Fruit fly (Drosophila melanogaster) whole organism, embryonic: ENCODE data around the gene CG31467.

Experiments used
- Abd-B ChIP-seq: fragments of 200-800 bp; sonication (Bioruptor generic); optimal IDR thresholded peaks from 2 replicates; lab custom pipeline; 2018; ENCODE audit warnings: missing biosample characterization, mild to moderate bottlenecking, missing genetic modification characterization, moderate library complexity
- B-H2 ChIP-seq: fragments of 200-800 bp; sonication (Bioruptor generic); optimal IDR thresholded peaks from 2 replicates; lab custom pipeline; 2018; ENCODE audit warnings: missing biosample characterization, mild to moderate bottlenecking, missing genetic modification characterization
- CG1024 ChIP-seq: fragments of 200-800 bp; sonication (Bioruptor generic); IDR thresholded peaks from 2 replicates; pipeline ENCODE4 v1.3.6; 2022; ENCODE audit warnings: missing biosample characterization, missing genetic modification characterization
- CG11247 ChIP-seq: fragments of 200-800 bp; sonication (Bioruptor generic); IDR thresholded peaks from 2 replicates; pipeline ENCODE4 v1.3.6; 2022; ENCODE audit warnings: missing biosample characterization, missing genetic modification characterization
- CG14710 ChIP-seq: fragments of 200-800 bp; sonication (Bioruptor generic); optimal IDR thresholded peaks from 3 replicates; lab custom pipeline; 2019; ENCODE audit warnings: missing biosample characterization, mild to moderate bottlenecking, missing genetic modification characterization, moderate library complexity
- CG17328 ChIP-seq: fragments of 200-800 bp; sonication (Bioruptor generic); IDR thresholded peaks from 2 replicates; pipeline ENCODE4 v1.3.6; 2022; ENCODE audit warnings: missing biosample characterization, missing genetic modification characterization
- CG17568 ChIP-seq: fragments of 200-800 bp; sonication (Bioruptor generic); optimal IDR thresholded peaks from 2 replicates; lab custom pipeline; 2018; ENCODE audit warnings: missing biosample characterization, mild to moderate bottlenecking, missing genetic modification characterization, moderate library complexity
- CG18262 ChIP-seq: fragments of 200-800 bp; optimal IDR thresholded peaks from 3 replicates; lab custom pipeline; 2019; ENCODE audit warnings: missing biosample characterization, mild to moderate bottlenecking, missing genetic modification characterization, moderate library complexity
- CG2889 ChIP-seq: fragments of 200-800 bp; sonication (Bioruptor generic); IDR thresholded peaks from 3 replicates; pipeline ENCODE4 v1.3.6; 2022; ENCODE audit warnings: missing biosample characterization, missing genetic modification characterization
- CG31365 ChIP-seq: fragments of 200-800 bp; sonication (Bioruptor generic); optimal IDR thresholded peaks from 2 replicates; lab custom pipeline; 2018; ENCODE audit warnings: missing biosample characterization, mild to moderate bottlenecking, missing genetic modification characterization
- CG32532 ChIP-seq: fragments of 200-800 bp; sonication (Bioruptor generic); IDR thresholded peaks from 2 replicates; pipeline ENCODE4 v1.3.6; 2022; ENCODE audit warnings: missing biosample characterization, missing genetic modification characterization
- CG3281 ChIP-seq: fragments of 200-800 bp; sonication (Bioruptor generic); optimal IDR thresholded peaks from 3 replicates; lab custom pipeline; 2017; ENCODE audit warnings: missing biosample characterization, mild to moderate bottlenecking, missing genetic modification characterization
- CG4360 ChIP-seq: fragments of 200-800 bp; sonication (Bioruptor generic); IDR thresholded peaks from 2 replicates; pipeline ENCODE4 v1.3.6; 2022; ENCODE audit warnings: missing biosample characterization, missing genetic modification characterization
- CG4424 ChIP-seq: fragments of 200-800 bp; sonication (Bioruptor generic); optimal IDR thresholded peaks from 3 replicates; lab custom pipeline; 2016; ENCODE audit warnings: missing biosample characterization, missing genetic modification characterization
- CG6689 ChIP-seq: fragments of 200-800 bp; sonication (Bioruptor generic); IDR thresholded peaks from 2 replicates; pipeline ENCODE4 v1.3.6; 2022; ENCODE audit warnings: missing biosample characterization, missing genetic modification characterization
- CG8290 ChIP-seq, 3 experiments: fragments of 200-800 bp; sonication (Bioruptor generic); optimal IDR thresholded peaks; 2 replicates each; lab custom pipeline; 2016 to 2019; ENCODE audit warnings: missing biosample characterization in 3 of 3, missing genetic modification characterization in 3 of 3, mild to moderate bottlenecking in 2 of 3, moderate library complexity in 1 of 3
- CG8765 ChIP-seq: fragments of 200-800 bp; sonication (Bioruptor generic); IDR thresholded peaks from 2 replicates; pipeline ENCODE4 v1.3.6; 2022; ENCODE audit warnings: missing biosample characterization, missing genetic modification characterization
- CG9932 ChIP-seq: fragments of 200-800 bp; sonication (Bioruptor generic); IDR thresholded peaks from 2 replicates; pipeline ENCODE4 v1.3.6; 2022; ENCODE audit warnings: missing biosample characterization, missing genetic modification characterization
- Hmx ChIP-seq: fragments of 200-800 bp; sonication (Bioruptor generic); optimal IDR thresholded peaks from 2 replicates; lab custom pipeline; 2016; ENCODE audit warnings: missing biosample characterization, missing genetic modification characterization
- Hr78 ChIP-seq, 2 experiments: fragments of 200-800 bp in 1 of 2; fragments of >200 bp in 1 of 2; sonication (Bioruptor generic) in 1 of 2; optimal IDR thresholded peaks; 2 replicates each; lab custom pipeline; 2017 to 2019; ENCODE audit warnings: missing biosample characterization in 2 of 2, missing genetic modification characterization in 2 of 2, mild to moderate bottlenecking in 1 of 2, moderate library complexity in 1 of 2
- Kr ChIP-seq: fragments of 200-800 bp; sonication (Bioruptor generic); optimal IDR thresholded peaks from 2 replicates; lab custom pipeline; 2017; ENCODE audit warnings: missing biosample characterization, mild to moderate bottlenecking, missing genetic modification characterization
- NC2α ChIP-seq: fragments of 200-800 bp; sonication (Bioruptor generic); optimal IDR thresholded peaks from 2 replicates; lab custom pipeline; 2016; ENCODE audit warnings: missing biosample characterization, missing genetic modification characterization
- Nf-YC ChIP-seq: fragments of 200-800 bp; optimal IDR thresholded peaks from 3 replicates; lab custom pipeline; 2019; ENCODE audit warnings: missing biosample characterization, mild to moderate bottlenecking, missing genetic modification characterization, moderate library complexity
- Ptx1 ChIP-seq: fragments of 200-800 bp; sonication (Bioruptor generic); IDR thresholded peaks from 2 replicates; pipeline ENCODE4 v1.3.6; 2022; ENCODE audit warnings: missing biosample characterization, missing genetic modification characterization
- Rx ChIP-seq: fragments of 200-800 bp; sonication (Bioruptor generic); IDR thresholded peaks from 2 replicates; pipeline ENCODE4 v1.3.6; 2022; ENCODE audit warnings: missing biosample characterization, missing genetic modification characterization
- Sox102F ChIP-seq: fragments of 200-800 bp; sonication (Bioruptor generic); optimal IDR thresholded peaks from 2 replicates; lab custom pipeline; 2018; ENCODE audit warnings: missing biosample characterization, mild to moderate bottlenecking, missing genetic modification characterization, moderate library complexity
- Usf ChIP-seq: fragments of 200-800 bp; sonication (Bioruptor generic); optimal IDR thresholded peaks from 2 replicates; lab custom pipeline; 2017; ENCODE audit warnings: missing genotype, missing biosample characterization, missing genetic modification characterization
- btn ChIP-seq: fragments of 200-800 bp; sonication (Bioruptor generic); optimal IDR thresholded peaks from 2 replicates; lab custom pipeline; 2016; ENCODE audit warnings: missing biosample characterization, missing genetic modification characterization
- crol ChIP-seq: fragments of 200-800 bp; sonication (Bioruptor generic); IDR thresholded peaks from 2 replicates; pipeline ENCODE4 v1.3.6; 2022; ENCODE audit warnings: missing biosample characterization, missing genetic modification characterization
- en ChIP-seq: fragments of 200-800 bp; sonication (Bioruptor generic); optimal IDR thresholded peaks from 2 replicates; lab custom pipeline; 2016; ENCODE audit warnings: missing biosample characterization, missing genetic modification characterization
- esg ChIP-seq: fragments of 200-800 bp; sonication (Bioruptor generic); conservative IDR thresholded peaks from 2 replicates; pipeline ENCODE4 v1.3.6; 2022; ENCODE audit warnings: missing biosample characterization, missing genetic modification characterization
- gro ChIP-seq: fragments of 200-800 bp; sonication (Bioruptor generic); optimal IDR thresholded peaks from 2 replicates; lab custom pipeline; 2016; ENCODE audit warnings: missing biosample characterization, missing genetic modification characterization
- gsb-n ChIP-seq: fragments of 200-800 bp; sonication (Bioruptor generic); optimal IDR thresholded peaks from 3 replicates; lab custom pipeline; 2018; ENCODE audit warnings: missing biosample characterization, mild to moderate bottlenecking, missing genetic modification characterization
- inv ChIP-seq: fragments of 200-800 bp; sonication (Bioruptor generic); IDR thresholded peaks from 2 replicates; pipeline ENCODE4 v1.3.6; 2022; ENCODE audit warnings: missing biosample characterization, missing genetic modification characterization; ENCODE audit not compliant: partially characterized antibody
- jumu ChIP-seq: fragments of 200-800 bp; sonication (Bioruptor generic); optimal IDR thresholded peaks from 3 replicates; lab custom pipeline; 2016; ENCODE audit warnings: missing biosample characterization, missing genetic modification characterization
- ken ChIP-seq: fragments of 200-800 bp; sonication (Bioruptor generic); IDR thresholded peaks from 3 replicates; pipeline ENCODE4 v1.3.6; 2022; ENCODE audit warnings: missing biosample characterization, missing genetic modification characterization
- lbe ChIP-seq: fragments of 200-800 bp; sonication (Bioruptor generic); optimal IDR thresholded peaks from 2 replicates; lab custom pipeline; 2016; ENCODE audit warnings: missing biosample characterization, mild to moderate bottlenecking, missing genetic modification characterization
- lmd ChIP-seq: fragments of 200-800 bp; sonication (Bioruptor generic); IDR thresholded peaks from 2 replicates; pipeline ENCODE4 v1.3.6; 2022; ENCODE audit warnings: missing biosample characterization, missing genetic modification characterization
- nerfin-2 ChIP-seq: fragments of 200-800 bp; sonication (Bioruptor generic); IDR thresholded peaks from 2 replicates; pipeline ENCODE4 v1.3.6; 2022; ENCODE audit warnings: missing biosample characterization, missing genetic modification characterization; ENCODE audit not compliant: partially characterized antibody
- pan ChIP-seq, 4 experiments: fragments of >200 bp in 3 of 4; fragments of 200-800 bp in 1 of 4; sonication (Bioruptor generic) in 1 of 4; optimal IDR thresholded peaks in 3 of 4; IDR thresholded peaks in 1 of 4; 2 replicates each; pipeline versions ENCODE4 v1.3.6 to Lab custom; 2017 to 2022; ENCODE audit warnings: missing biosample characterization in 2 of 4, missing genetic modification characterization in 2 of 4, mixed read lengths in 1 of 4
- pros ChIP-seq: fragments of 200-800 bp; sonication (Bioruptor generic); optimal IDR thresholded peaks from 3 replicates; lab custom pipeline; 2019; ENCODE audit warnings: missing biosample characterization, mild to moderate bottlenecking, missing genetic modification characterization, moderate library complexity
- scrt ChIP-seq: fragments of 200-800 bp; sonication (Bioruptor generic); optimal IDR thresholded peaks from 2 replicates; lab custom pipeline; 2018; ENCODE audit warnings: missing biosample characterization, mild to moderate bottlenecking, missing genetic modification characterization, moderate library complexity
- sens ChIP-seq: fragments of 200-800 bp; sonication (Bioruptor generic); peaks from one replicate; lab custom pipeline; 2016; ENCODE audit warnings: missing biosample characterization, missing genetic modification characterization
- sima ChIP-seq: fragments of 200-800 bp; sonication (Bioruptor generic); optimal IDR thresholded peaks from 2 replicates; lab custom pipeline; 2016; ENCODE audit warnings: missing biosample characterization, missing genetic modification characterization
- sna ChIP-seq: fragments of 200-800 bp; sonication (Bioruptor generic); IDR thresholded peaks from 2 replicates; pipeline ENCODE4 v1.3.6; 2022; ENCODE audit warnings: missing biosample characterization, missing genetic modification characterization; ENCODE audit not compliant: partially characterized antibody
- tin ChIP-seq: fragments of 200-800 bp; sonication (Bioruptor generic); optimal IDR thresholded peaks from 3 replicates; lab custom pipeline; 2016; ENCODE audit warnings: missing biosample characterization, missing genetic modification characterization
- twi ChIP-seq: fragments of 200-800 bp; optimal IDR thresholded peaks from 2 replicates; lab custom pipeline; 2019; ENCODE audit warnings: missing biosample characterization, mild to moderate bottlenecking, missing genetic modification characterization, moderate library complexity
- tx ChIP-seq: fragments of 200-800 bp; sonication (Bioruptor generic); optimal IDR thresholded peaks from 2 replicates; lab custom pipeline; 2016; ENCODE audit warnings: missing biosample characterization, missing genetic modification characterization
- unpg ChIP-seq: fragments of 200-800 bp; sonication (Bioruptor generic); optimal IDR thresholded peaks from 3 replicates; lab custom pipeline; 2018; ENCODE audit warnings: missing biosample characterization, mild to moderate bottlenecking, missing genetic modification characterization, moderate library complexity

CG31467 gene

dm6 chr3R:10677245-10677902, 29.3 kb downstream of the CG31467 start, which contains the start of gene CG6465 (continued):
- TF ChIP-seq inv (GFP tag; lab: Robert Waterston, UW) (peak; percentile 7; the same call in 1 of the 2 replicates), CG1024 (GFP tag; lab: Robert Waterston, UW) (no peak), sima (GFP tag; lab: Kevin White, UChicago) (no peak), sens (GFP tag; lab: Kevin White, UChicago) (peak; percentile 79), Rx (no peak), gro (GFP tag; lab: Kevin White, UChicago) (peak; percentile 52), CG8290 (GFP tag; optimal IDR thresholded peaks at IDR 0.05; lab: Kevin White, UChicago) (peak; percentile 39), CG8290 (tag; optimal IDR thresholded peaks at IDR 0.05; lab: Kevin White, UChicago) (peak; percentile 56 to 76), CG17328 (no peak), Hmx (no peak), Abd-B (peak; percentile 57), lbe (GFP tag; lab: Kevin White, UChicago) (no peak), btn (no peak), tx (GFP tag; lab: Kevin White, UChicago) (no peak), CG32532 (0 out of 2 replicates have a peak, but pooled peaks have one; percentile 21), Hr78 (GFP tag; optimal IDR thresholded peaks at IDR 0.05; lab: Kevin White, UChicago) (peak in 1 of 2 experiments; percentile 51), nerfin-2 (no peak), CG8765 (GFP tag; lab: Robert Waterston, UW) (no peak), CG11247 (GFP tag; lab: Robert Waterston, UW) (no peak), Kr (GFP tag; lab: Kevin White, UChicago) (no peak), en (no peak), unpg (GFP tag; lab: Kevin White, UChicago) (peak; percentile 11), CG17568 (no peak), jumu (GFP tag; lab: Kevin White, UChicago) (no peak), Sox102F (GFP tag; lab: Kevin White, UChicago) (no peak), twi (tag; lab: Kevin White, UChicago) (no peak), scrt (GFP tag; lab: Kevin White, UChicago) (no peak), ken (GFP tag; lab: Robert Waterston, UW) (no peak), Usf (GFP tag; lab: Kevin White, UChicago) (no peak), CG2889 (no peak), pan (optimal IDR thresholded peaks at IDR 0.05; lab: Kevin White, UChicago) (no peak), pan (GFP tag; optimal IDR thresholded peaks at IDR 0.05 in 1 of 2, IDR thresholded peaks at IDR 0.05 in 1 of 2) (peak in 1 of 2 experiments; percentile 18), lmd (GFP tag; lab: Robert Waterston, UW) (peak; percentile 17; the same call in 1 of the 2 replicates), CG14710 (tag; lab: Kevin White, UChicago) (peak; percentile 4), sna (no peak), CG4360 (GFP tag; lab: Robert Waterston, UW) (no peak), Nf-YC (peak; percentile 45), CG9932 (GFP tag; lab: Robert Waterston, UW) (no peak), CG31365 (tag; lab: Kevin White, UChicago) (peak; percentile 100), Ptx1 (GFP tag; lab: Robert Waterston, UW) (peak; percentile 54), pros (GFP tag; lab: Kevin White, UChicago) (peak; percentile 47), CG4424 (GFP tag; lab: Kevin White, UChicago) (no peak), esg (no peak), tin (GFP tag; lab: Kevin White, UChicago) (no peak), CG18262 (peak; percentile 30), B-H2 (GFP tag; lab: Kevin White, UChicago) (peak; percentile 3), NC2α (GFP tag; lab: Kevin White, UChicago) (no peak), CG3281 (peak; percentile 25), crol (no peak), gsb-n (tag; lab: Kevin White, UChicago) (peak; percentile 29), CG6689 (GFP tag; lab: Robert Waterston, UW) (0 out of 2 replicates have a peak, but pooled peaks have one; percentile 19)
